Fruit fly (Drosophila melanogaster): Measurements from ENCODE around the gene CG31097.

Gene CG31097

dm6 chr3R:25265589-25266201 is 31.9 kb downstream of the CG31097 start, which contains the start of the genes GlnRS and RIOK2 (continued):
- no peak for TF ChIP-seq CG9876 (GFP tag; optimal IDR thresholded peaks at IDR 0.05)
- 0 out of 2 replicates have a peak, but pooled peaks have one; percentile 13 for TF ChIP-seq cas (GFP tag; IDR thresholded peaks at IDR 0.05)
- peak; percentile 14 for TF ChIP-seq CG13424 (tag; optimal IDR thresholded peaks at IDR 0.05)
- peak; percentile 7 for TF ChIP-seq grn (GFP tag; optimal IDR thresholded peaks at IDR 0.05)
- TF ChIP-seq nau (GFP tag; optimal IDR thresholded peaks at IDR 0.05): no peak
- no peak for TF ChIP-seq ranshi (GFP tag; IDR thresholded peaks at IDR 0.05)
- TF ChIP-seq Mrtf (GFP tag; IDR thresholded peaks at IDR 0.05): no peak
- TF ChIP-seq CG3281 (GFP tag; optimal IDR thresholded peaks at IDR 0.05): no peak
- peak; percentile 64 for TF ChIP-seq Lhr (GFP tag; optimal IDR thresholded peaks at IDR 0.05)
- TF ChIP-seq CG7745 (tag; optimal IDR thresholded peaks at IDR 0.05): no peak
- no peak for TF ChIP-seq Camta (GFP tag; optimal IDR thresholded peaks at IDR 0.05)
- no peak for TF ChIP-seq unpg (GFP tag; optimal IDR thresholded peaks at IDR 0.05)
- no peak for TF ChIP-seq CG2889 (GFP tag; IDR thresholded peaks at IDR 0.05)
- TF ChIP-seq ssp (GFP tag; IDR thresholded peaks at IDR 0.05): peak; percentile 100
- no peak for TF ChIP-seq CG8359 (GFP tag; optimal IDR thresholded peaks at IDR 0.05; ENCODE audit: borderline replicate concordance)
- no peak for TF ChIP-seq Kr (GFP tag; optimal IDR thresholded peaks at IDR 0.05)
- no peak for TF ChIP-seq insv (GFP tag; optimal IDR thresholded peaks at IDR 0.05)
- TF ChIP-seq CG17359 (tag; optimal IDR thresholded peaks at IDR 0.05): no peak
- peak; percentile 94 for TF ChIP-seq CG16813 (GFP tag; IDR thresholded peaks at IDR 0.05; ENCODE audit: partially characterized antibody)
- TF ChIP-seq CG2202 (tag; optimal IDR thresholded peaks at IDR 0.05): no peak
- no peak for TF ChIP-seq Jarid2 (GFP tag; optimal IDR thresholded peaks at IDR 0.05)
- TF ChIP-seq gsb-n (tag; optimal IDR thresholded peaks at IDR 0.05): no peak
- peak; percentile 81 for TF ChIP-seq trem (tag; optimal IDR thresholded peaks at IDR 0.05)
- peak; percentile 95 for TF ChIP-seq Dll (GFP tag; IDR thresholded peaks at IDR 0.05; ENCODE audit: partially characterized antibody)
- TF ChIP-seq CG14965 (GFP tag; optimal IDR thresholded peaks at IDR 0.05; ENCODE audit: borderline replicate concordance): no peak
- no peak for TF ChIP-seq CG3407 (GFP tag; optimal IDR thresholded peaks at IDR 0.05)
- TF ChIP-seq crol (GFP tag; IDR thresholded peaks at IDR 0.05): no peak
- no peak for TF ChIP-seq lmd (GFP tag; IDR thresholded peaks at IDR 0.05)
- TF ChIP-seq salm (tag; optimal IDR thresholded peaks at IDR 0.05): no peak
- peak; percentile 97 for TF ChIP-seq Max (GFP tag; optimal IDR thresholded peaks at IDR 0.05)
- TF ChIP-seq klu (GFP tag; IDR thresholded peaks at IDR 0.05): no peak
- TF ChIP-seq CG5180 (GFP tag; optimal IDR thresholded peaks at IDR 0.05): no peak
- TF ChIP-seq CG7271 (tag; optimal IDR thresholded peaks at IDR 0.05): peak; percentile 39
- TF ChIP-seq Hand (GFP tag; optimal IDR thresholded peaks at IDR 0.05): no peak
- TF ChIP-seq CG12219 (GFP tag; optimal IDR thresholded peaks at IDR 0.05): no peak
- peak; percentile 85 for TF ChIP-seq Ets97D (GFP tag; optimal IDR thresholded peaks at IDR 0.05)
- TF ChIP-seq CG6654 (GFP tag; optimal IDR thresholded peaks at IDR 0.05): no peak
- TF ChIP-seq tll (GFP tag; optimal IDR thresholded peaks at IDR 0.05): no peak
- no peak for TF ChIP-seq CG16815 (GFP tag; optimal IDR thresholded peaks at IDR 0.05)
- TF ChIP-seq usp (GFP tag; optimal IDR thresholded peaks at IDR 0.05): no peak
- no peak for TF ChIP-seq nom (GFP tag; optimal IDR thresholded peaks at IDR 0.05)
- no peak for TF ChIP-seq CG18262 (tag; optimal IDR thresholded peaks at IDR 0.05)
- TF ChIP-seq kni (GFP tag; optimal IDR thresholded peaks at IDR 0.05): no peak
- no peak for TF ChIP-seq CG7839 (tag; optimal IDR thresholded peaks at IDR 0.05)
- no peak for TF ChIP-seq psq (GFP tag; optimal IDR thresholded peaks at IDR 0.05)
- peak; percentile 67 for TF ChIP-seq Sry-β (GFP tag; optimal IDR thresholded peaks at IDR 0.05)
- TF ChIP-seq Hr3 (GFP tag; optimal IDR thresholded peaks at IDR 0.05): no peak
- peak; percentile 93 for TF ChIP-seq hb (GFP tag; IDR thresholded peaks at IDR 0.05; ENCODE audit: partially characterized antibody)
- TF ChIP-seq Nf-YA (GFP tag; IDR thresholded peaks at IDR 0.05): no peak
